Worm (Caenorhabditis elegans) whole organism, L3 larva: ENCODE measurements around the gene Y46G5A.29.

ENCODE experiments used
- R02D3.7 ChIP-seq: fragments of 150-350 bp; optimal IDR thresholded peaks from 2 replicates; lab custom pipeline; 2014; ENCODE audit warnings: missing biosample characterization, missing genetic modification characterization
- ZK546.5 ChIP-seq: sonication (generic microtip); optimal IDR thresholded peaks from 2 replicates; lab custom pipeline; 2017; ENCODE audit warnings: missing biosample characterization, missing genetic modification characterization
- ama-1 ChIP-seq: fragments of 150-350 bp; optimal IDR thresholded peaks from 2 replicates; lab custom pipeline; 2018
- ceh-28 ChIP-seq: fragments of 150-350 bp; optimal IDR thresholded peaks from 2 replicates; lab custom pipeline; 2014; ENCODE audit warnings: missing biosample characterization, missing genetic modification reagents, missing genetic modification characterization
- elt-2 ChIP-seq: sonication (generic microtip); optimal IDR thresholded peaks from 2 replicates; lab custom pipeline; 2016; ENCODE audit warnings: missing genetic modification reagents, mild to moderate bottlenecking, missing genetic modification characterization, missing compliant biosample characterization
- elt-3 ChIP-seq, 3 experiments: fragments of 150-350 bp in 1 of 3; sonication (generic microtip) in 2 of 3; optimal IDR thresholded peaks; 2 replicates in 2 of 3; 4 replicates in 1 of 3; lab custom pipeline; 2014 to 2017; ENCODE audit warnings: missing biosample characterization in 3 of 3, missing genetic modification characterization in 3 of 3
- fos-1 ChIP-seq: fragments of 150-350 bp; optimal IDR thresholded peaks from 2 replicates; lab custom pipeline; 2014; ENCODE audit warnings: missing biosample characterization, missing genetic modification characterization
- nhr-237 ChIP-seq: fragments of 150-350 bp; optimal IDR thresholded peaks from 2 replicates; lab custom pipeline; 2014; ENCODE audit warnings: missing biosample characterization, missing genetic modification characterization
- pha-4 ChIP-seq: fragments of 150-350 bp; optimal IDR thresholded peaks from 2 replicates; lab custom pipeline; 2014; ENCODE audit warnings: missing biosample characterization, missing genetic modification reagents, missing genetic modification characterization
- pqm-1 ChIP-seq: fragments of 150-350 bp; optimal IDR thresholded peaks from 2 replicates; lab custom pipeline; 2017; ENCODE audit warnings: missing biosample characterization, missing genetic modification characterization, inconsistent platforms
- snpc-4 ChIP-seq: fragments of 150-350 bp; optimal IDR thresholded peaks from 2 replicates; lab custom pipeline; 2014; ENCODE audit warnings: missing biosample characterization, missing genetic modification characterization
- ztf-11 ChIP-seq: fragments of 150-350 bp; optimal IDR thresholded peaks from 2 replicates; lab custom pipeline; 2014; ENCODE audit warnings: missing biosample characterization, missing genetic modification characterization

DNA sequence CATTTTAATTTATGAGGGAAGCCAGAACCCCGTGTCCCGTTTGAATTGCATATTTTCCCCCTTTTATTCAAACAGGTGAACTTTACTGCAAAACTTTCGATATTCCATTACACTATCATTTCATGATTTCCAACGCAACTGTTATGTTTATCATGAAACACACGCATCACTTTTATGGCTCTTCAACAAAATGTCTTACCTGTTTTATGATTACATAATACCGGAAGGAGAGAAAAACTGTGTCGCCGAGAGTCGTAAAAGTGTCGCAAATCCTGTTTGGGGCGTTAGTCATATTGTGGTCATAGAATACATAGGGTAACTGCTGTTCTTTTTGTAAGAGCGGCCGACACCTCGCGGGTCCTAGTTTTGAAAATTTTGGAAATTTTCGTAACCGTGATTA is 36.4 kb downstream of the Y46G5A.29 start:
- TF ChIP-seq R02D3.7: no peak
- no peak for TF ChIP-seq ztf-11 (tag; lab: Kevin White, UChicago)
- TF ChIP-seq elt-3 (tag; optimal IDR thresholded peaks at IDR 0.05; lab: Kevin White, UChicago): no peak
- TF ChIP-seq ama-1 (lab: Kevin White, UChicago): no peak
- no peak for TF ChIP-seq ZK546.5 (tag; lab: Kevin White, UChicago)
- peak; percentile 18 for TF ChIP-seq pqm-1 (tag; lab: Kevin White, UChicago)
- TF ChIP-seq nhr-237 (tag; lab: Kevin White, UChicago): no peak
- no peak for TF ChIP-seq fos-1 (tag; lab: Kevin White, UChicago)
- TF ChIP-seq ceh-28: no peak
- TF ChIP-seq snpc-4 (tag; lab: Kevin White, UChicago): no peak
- TF ChIP-seq elt-2: peak; percentile 57
- TF ChIP-seq pha-4 (tag; lab: Kevin White, UChicago): no peak
